Worm (Caenorhabditis elegans) whole organism, late embryonic: ENCODE results near the gene sru-6.

Experiments used
- elt-2 ChIP-seq: sonication (generic microtip); optimal IDR thresholded peaks from 2 replicates; lab custom pipeline; 2016; ENCODE audit warnings: missing genetic modification reagents, missing genetic modification characterization, missing compliant biosample characterization
- nfya-1 ChIP-seq: sonication (generic microtip); optimal IDR thresholded peaks from 2 replicates; lab custom pipeline; 2017; ENCODE audit warnings: missing genetic modification characterization, mild to moderate bottlenecking, missing compliant biosample characterization, antibody characterized with exemption, moderate library complexity

DNA sequence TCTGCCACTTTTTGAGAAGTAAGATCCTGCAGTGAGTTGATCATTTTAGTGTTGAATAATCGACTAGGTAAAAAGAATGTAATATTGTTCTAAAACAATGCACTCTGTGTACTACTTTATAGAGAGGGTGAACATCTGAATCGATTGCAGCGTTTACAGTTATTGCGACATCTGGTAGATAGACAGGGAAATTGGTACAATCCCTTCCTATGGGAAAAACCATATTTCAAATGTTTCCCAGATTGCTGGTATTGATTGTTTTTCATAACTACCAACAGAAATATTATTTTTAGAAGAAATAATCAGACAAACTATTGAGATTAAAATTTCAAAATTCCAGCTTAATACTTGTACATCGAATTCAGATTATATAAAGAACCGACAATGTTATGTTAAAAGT is 5.4 kb upstream of the sru-6 start, which contains the start of gene gadr-2:
- TF ChIP-seq nfya-1: no peak
- TF ChIP-seq elt-2 (tag; lab: Kevin White, UChicago): no peak
